Fruit fly (Drosophila melanogaster): ENCODE results near the gene CG4496.

The CG4496 gene

dm6 chr2L:7219650-7220267 lies 29.9 kb upstream of the CG4496 start, which contains the start of gene CG13784 (continued):
- TF ChIP-seq Mes4 (GFP tag; optimal IDR thresholded peaks at IDR 0.05) (peak; percentile 42), CG2678 (tag; optimal IDR thresholded peaks at IDR 0.05) (peak; percentile 51), CG10462 (GFP tag; optimal IDR thresholded peaks at IDR 0.05) (peak; percentile 65), D19A (tag; optimal IDR thresholded peaks at IDR 0.05) (peak; percentile 44), pros (GFP tag; optimal IDR thresholded peaks at IDR 0.05) (no peak), dmrt11E (tag; optimal IDR thresholded peaks at IDR 0.05) (peak; percentile 22), E2f2 (GFP tag; IDR thresholded peaks at IDR 0.05) (peak; percentile 53), CG9797 (GFP tag; optimal IDR thresholded peaks at IDR 0.05) (peak; percentile 92), exex (tag; optimal IDR thresholded peaks at IDR 0.05) (no peak), CG3281 (GFP tag; optimal IDR thresholded peaks at IDR 0.05) (peak; percentile 41), CG11695 (GFP tag; IDR thresholded peaks at IDR 0.05) (peak; percentile 23; the same call in 1 of the 3 replicates), twi (tag; optimal IDR thresholded peaks at IDR 0.05) (peak; percentile 22), H15 (GFP tag; IDR thresholded peaks at IDR 0.05) (0 out of 3 replicates have a peak, but pooled peaks have one; percentile 13), CG6791 (GFP tag; IDR thresholded peaks at IDR 0.05; ENCODE audit: partially characterized antibody) (peak; percentile 58), Ets65A (GFP tag) (peak; percentile 94), Meics (GFP tag; optimal IDR thresholded peaks at IDR 0.05) (peak; percentile 26), ase (GFP tag; IDR thresholded peaks at IDR 0.05) (peak; percentile 33; the same call in 1 of the 3 replicates), gsb-n (tag; optimal IDR thresholded peaks at IDR 0.05) (peak; percentile 44), dmrt99B (tag; optimal IDR thresholded peaks at IDR 0.05) (peak; percentile 4), ap (GFP tag; IDR thresholded peaks at IDR 0.05) (no peak), CG10543 (GFP tag; optimal IDR thresholded peaks at IDR 0.05) (peak; percentile 59), al (GFP tag; IDR thresholded peaks at IDR 0.05) (0 out of 2 replicates have a peak, but pooled peaks have one; percentile 25), zf30C (GFP tag; optimal IDR thresholded peaks at IDR 0.05) (no peak), CG11398 (GFP tag; optimal IDR thresholded peaks at IDR 0.05) (peak; percentile 10), CG7357 (GFP tag; IDR thresholded peaks at IDR 0.05) (peak; percentile 84), CG2120 (GFP tag; optimal IDR thresholded peaks at IDR 0.05) (peak; percentile 55), ci (GFP tag; IDR thresholded peaks at IDR 0.05) (peak; percentile 52; the same call in 1 of the 3 replicates), sd (tag; optimal IDR thresholded peaks at IDR 0.05) (peak; percentile 29), ash1 (GFP tag; optimal IDR thresholded peaks at IDR 0.05) (peak; percentile 41), Hmx (GFP tag; optimal IDR thresholded peaks at IDR 0.05) (no peak), pho (GFP tag; optimal IDR thresholded peaks at IDR 0.05) (peak; percentile 43), ara (GFP tag; IDR thresholded peaks at IDR 0.05) (no peak; the same call in 1 of the 2 replicates), lab (GFP tag; optimal IDR thresholded peaks at IDR 0.05) (peak; percentile 61), CG4360 (GFP tag; IDR thresholded peaks at IDR 0.05) (peak; percentile 96), pfk (GFP tag; optimal IDR thresholded peaks at IDR 0.05) (peak; percentile 21), Aef1 (GFP tag; IDR thresholded peaks at IDR 0.05) (peak; percentile 70), Chrac-16 (GFP tag; optimal IDR thresholded peaks at IDR 0.05) (no peak), gro (GFP tag; optimal IDR thresholded peaks at IDR 0.05) (peak; percentile 49), CG18011 (GFP tag; optimal IDR thresholded peaks at IDR 0.05) (peak; percentile 0), nom (GFP tag; optimal IDR thresholded peaks at IDR 0.05) (peak; percentile 59), insv (GFP tag; optimal IDR thresholded peaks at IDR 0.05) (peak in 1 of 2 experiments; percentile 41), Stat92E (GFP tag; optimal IDR thresholded peaks at IDR 0.05) (peak in 2 of 3 experiments; percentile 82), CG34376 (GFP tag; optimal IDR thresholded peaks at IDR 0.05) (peak; percentile 73), Asciz (GFP tag; optimal IDR thresholded peaks at IDR 0.05) (no peak), CG8924 (tag; optimal IDR thresholded peaks at IDR 0.05) (peak; percentile 68), slbo (GFP tag; IDR thresholded peaks at IDR 0.05) (peak; percentile 42), CG2712 (tag; optimal IDR thresholded peaks at IDR 0.05) (peak; percentile 55), CG9437 (GFP tag; optimal IDR thresholded peaks at IDR 0.05) (no peak), CG17385 (GFP tag; optimal IDR thresholded peaks at IDR 0.05) (peak; percentile 13)

All from whole organism, embryonic.